Fruit fly (Drosophila melanogaster): ENCODE data around the gene sov.

The sov gene

DNA sequence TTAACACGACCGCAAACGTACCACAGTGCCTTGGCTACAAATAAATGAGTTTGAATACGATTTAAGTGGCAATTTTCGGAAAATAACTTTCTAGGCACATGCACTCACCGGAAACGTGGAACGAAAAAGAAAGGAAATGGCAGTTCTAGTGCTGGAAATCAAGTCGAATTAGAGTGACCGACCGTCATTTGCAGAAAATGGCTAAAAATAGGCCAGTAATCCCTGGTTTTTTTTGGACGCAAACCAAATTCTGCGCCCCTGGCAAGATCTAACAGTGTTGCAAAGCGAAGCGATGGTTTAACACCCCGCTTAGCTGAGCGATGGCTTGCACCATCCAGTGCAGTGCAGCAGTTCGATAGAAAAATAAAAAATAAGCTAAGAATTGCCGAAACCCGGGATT lies 12.0 kb upstream of the sov start, which contains the start of gene RpL17 (continued):
- TF ChIP-seq toy (GFP tag; IDR thresholded peaks at IDR 0.05) (peak; percentile 69; the same call in 1 of the 2 replicates), btn (GFP tag; optimal IDR thresholded peaks at IDR 0.05) (peak; percentile 73), disco-r (GFP tag; optimal IDR thresholded peaks at IDR 0.05) (peak; percentile 80), slbo (GFP tag; IDR thresholded peaks at IDR 0.05) (peak; percentile 85), CG3838 (GFP tag; optimal IDR thresholded peaks at IDR 0.05) (peak; percentile 62), Med (GFP tag) (peak; percentile 99), CG10431 (GFP tag; optimal IDR thresholded peaks at IDR 0.05) (peak; percentile 84), tll (GFP tag; optimal IDR thresholded peaks at IDR 0.05) (no peak), wor (GFP tag; IDR thresholded peaks at IDR 0.05) (peak; percentile 39; the same call in 1 of the 2 replicates), chn (GFP tag; optimal IDR thresholded peaks at IDR 0.05) (peak; percentile 75), cg (GFP tag; optimal IDR thresholded peaks at IDR 0.05) (no peak), CG9817 (tag; optimal IDR thresholded peaks at IDR 0.05) (peak; percentile 81), Scr (GFP tag; IDR thresholded peaks at IDR 0.05; ENCODE audit: partially characterized antibody) (no peak), CG4404 (GFP tag; IDR thresholded peaks at IDR 0.05) (peak; percentile 58; the same call in 1 of the 2 replicates), Rfx (GFP tag; IDR thresholded peaks at IDR 0.05) (peak; percentile 95), gro (GFP tag; optimal IDR thresholded peaks at IDR 0.05) (peak; percentile 87), nerfin-1 (tag; optimal IDR thresholded peaks at IDR 0.05) (peak; percentile 57), CG11456 (GFP tag; IDR thresholded peaks at IDR 0.05) (peak; percentile 91), CG10654 (GFP tag; optimal IDR thresholded peaks at IDR 0.05) (peak; percentile 74), fu2 (GFP tag; optimal IDR thresholded peaks at IDR 0.05) (peak; percentile 85), CG8944 (GFP tag; optimal IDR thresholded peaks at IDR 0.05) (peak; percentile 78), pros (GFP tag; optimal IDR thresholded peaks at IDR 0.05) (peak; percentile 13), CG4617 (GFP tag; optimal IDR thresholded peaks at IDR 0.05; ENCODE audit: borderline replicate concordance) (peak; percentile 70), seq (GFP tag; IDR thresholded peaks at IDR 0.05) (peak; percentile 79), Sox102F (GFP tag; optimal IDR thresholded peaks at IDR 0.05) (peak; percentile 55), Xbp1 (GFP tag; optimal IDR thresholded peaks at IDR 0.05) (peak; percentile 81), ftz-f1 (GFP tag; optimal IDR thresholded peaks at IDR 0.05) (peak; percentile 68), CG10274 (GFP tag; optimal IDR thresholded peaks at IDR 0.05) (peak; percentile 66), bab2 (GFP tag; optimal IDR thresholded peaks at IDR 0.05) (peak; percentile 70), CG13775 (GFP tag; optimal IDR thresholded peaks at IDR 0.05) (peak; percentile 88), br (optimal IDR thresholded peaks at IDR 0.05) (no peak)

DNA sequence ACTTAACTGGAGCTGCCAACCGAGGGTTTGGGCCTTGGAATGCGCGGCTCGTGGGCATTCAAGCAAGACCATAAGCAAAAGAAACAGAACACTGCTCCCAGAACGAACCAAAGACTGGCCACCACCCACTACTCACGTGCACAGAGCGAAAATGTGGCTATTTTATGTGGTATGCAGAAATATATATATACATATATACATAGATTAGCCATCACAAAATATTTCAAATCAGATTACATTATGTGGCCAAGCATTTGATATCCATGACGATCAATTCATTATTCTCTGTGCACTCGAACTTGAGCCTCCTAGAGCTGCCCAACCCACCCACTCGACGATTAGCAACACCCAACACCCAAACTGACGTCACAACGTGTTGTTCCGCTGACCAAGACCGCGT lies 10.6 kb upstream of the sov start:
- no peak for TF ChIP-seq sob (GFP tag; IDR thresholded peaks at IDR 0.05)
- TF ChIP-seq PHDP (tag; optimal IDR thresholded peaks at IDR 0.05) = no peak
- TF ChIP-seq Elba2 (GFP tag; optimal IDR thresholded peaks at IDR 0.05) = no peak
- TF ChIP-seq Sry-δ (GFP tag; optimal IDR thresholded peaks at IDR 0.05) = no peak
- no peak for TF ChIP-seq klu (GFP tag; IDR thresholded peaks at IDR 0.05)
- no peak for TF ChIP-seq CG6765 (GFP tag; optimal IDR thresholded peaks at IDR 0.05)
- 0 out of 2 replicates have a peak, but pooled peaks have one; percentile 28 for TF ChIP-seq Rfx (GFP tag; IDR thresholded peaks at IDR 0.05)
- TF ChIP-seq CG12744 (GFP tag; optimal IDR thresholded peaks at IDR 0.05) = no peak
- TF ChIP-seq ssp (GFP tag; IDR thresholded peaks at IDR 0.05) = no peak
- TF ChIP-seq CG15514 (GFP tag; optimal IDR thresholded peaks at IDR 0.05) = no peak
- peak; percentile 30; the same call in 1 of the 2 replicates for TF ChIP-seq slbo (GFP tag; IDR thresholded peaks at IDR 0.05)
- TF ChIP-seq chinmo (GFP tag; IDR thresholded peaks at IDR 0.05; ENCODE audit: partially characterized antibody) = 0 out of 4 replicates have a peak, but pooled peaks have one; percentile 45
- TF ChIP-seq ac (GFP tag; optimal IDR thresholded peaks at IDR 0.05) = no peak
- TF ChIP-seq odd (GFP tag; optimal IDR thresholded peaks at IDR 0.05) = no peak
- no peak for TF ChIP-seq Max (GFP tag; optimal IDR thresholded peaks at IDR 0.05)
- no peak for TF ChIP-seq CG1529 (GFP tag; optimal IDR thresholded peaks at IDR 0.05)
- TF ChIP-seq CG32532 (GFP tag; IDR thresholded peaks at IDR 0.05) = peak; percentile 55
- TF ChIP-seq chif (GFP tag; optimal IDR thresholded peaks at IDR 0.05) = no peak
- peak; percentile 76 for TF ChIP-seq Drgx (GFP tag; IDR thresholded peaks at IDR 0.05)
- no peak for TF ChIP-seq Hsf (GFP tag; optimal IDR thresholded peaks at IDR 0.05)
- no peak for TF ChIP-seq CG33557 (GFP tag; optimal IDR thresholded peaks at IDR 0.05)
- TF ChIP-seq CG9932 (GFP tag; IDR thresholded peaks at IDR 0.05) = 0 out of 2 replicates have a peak, but pooled peaks have one; percentile 32
- no peak for TF ChIP-seq zfh1 (GFP tag; IDR thresholded peaks at IDR 0.05)
- TF ChIP-seq CG11247 (GFP tag; IDR thresholded peaks at IDR 0.05) = no peak
